Fruit fly (Drosophila melanogaster): ENCODE measurements around the gene Mcm6.

dm6 chrX:6659919-6660318 lies 14.3 kb upstream of the Mcm6 start:
- no peak for TF ChIP-seq chinmo (GFP tag; IDR thresholded peaks at IDR 0.05; ENCODE audit: partially characterized antibody)
- TF ChIP-seq MTF-1 (GFP tag; optimal IDR thresholded peaks at IDR 0.05; ENCODE audit: borderline replicate concordance) = no peak
- TF ChIP-seq esg (GFP tag; conservative IDR thresholded peaks at IDR 0.05) = no peak
- TF ChIP-seq CG15514 (GFP tag; optimal IDR thresholded peaks at IDR 0.05) = no peak
- no peak for TF ChIP-seq ems (GFP tag; optimal IDR thresholded peaks at IDR 0.05)
- no peak for TF ChIP-seq CG1602 (GFP tag; optimal IDR thresholded peaks at IDR 0.05)
- TF ChIP-seq CG10274 (GFP tag; optimal IDR thresholded peaks at IDR 0.05) = no peak
- TF ChIP-seq amos (GFP tag; IDR thresholded peaks at IDR 0.05; ENCODE audit: partially characterized antibody) = no peak
- TF ChIP-seq h (optimal IDR thresholded peaks at IDR 0.05) = no peak
- TF ChIP-seq CG15601 (tag; optimal IDR thresholded peaks at IDR 0.05) = no peak
